Worm (Caenorhabditis elegans) whole organism, midembryonic: ENCODE data around the gene nhr-9.

Experiments used
- T22C8.4 ChIP-seq: fragments of 200-800 bp; sonication (Bioruptor generic); IDR thresholded peaks from 2 replicates; pipeline ENCODE4 v1.3.6; 2022; ENCODE audit warnings: missing genetic modification characterization, missing compliant biosample characterization
- cog-1 ChIP-seq: sonication (generic microtip); optimal IDR thresholded peaks from 2 replicates; lab custom pipeline; 2016; ENCODE audit warnings: missing genetic modification characterization, missing compliant biosample characterization
- flt-1 ChIP-seq: fragments of 200-800 bp; sonication (Bioruptor generic); IDR thresholded peaks from 2 replicates; pipeline ENCODE4 v1.3.6; 2022; ENCODE audit warnings: missing genetic modification characterization, missing compliant biosample characterization
- klf-2 ChIP-seq: fragments of 200-800 bp; sonication (Bioruptor generic); conservative IDR thresholded peaks from 2 replicates; pipeline ENCODE4 v1.3.6; 2022; ENCODE audit warnings: missing genetic modification reagents, missing genetic modification characterization, missing compliant biosample characterization
- med-1 ChIP-seq: sonication (generic microtip); optimal IDR thresholded peaks from 2 replicates; lab custom pipeline; 2017; ENCODE audit warnings: missing genetic modification characterization, mild to moderate bottlenecking, missing compliant biosample characterization, antibody characterized with exemption, missing genetic modification reagents; ENCODE audit not compliant: insufficient read depth
- ref-1 ChIP-seq: fragments of 200-800 bp; sonication (Bioruptor generic); conservative IDR thresholded peaks from 2 replicates; pipeline ENCODE4 v1.3.6; 2022; ENCODE audit warnings: missing genetic modification reagents, missing genetic modification characterization, missing compliant biosample characterization
- ztf-23 ChIP-seq: fragments of 200-800 bp; sonication (Bioruptor generic); IDR thresholded peaks from 2 replicates; pipeline ENCODE4 v1.3.6; 2022; ENCODE audit warnings: missing genetic modification reagents, missing genetic modification characterization, missing compliant biosample characterization
- ztf-29 ChIP-seq: fragments of 200-800 bp; sonication (Bioruptor generic); IDR thresholded peaks from 2 replicates; pipeline ENCODE4 v1.3.6; 2022; ENCODE audit warnings: missing genetic modification reagents, missing genetic modification characterization, missing compliant biosample characterization

ce11 chrIII:7078737-7079136, 16.5 kb upstream of the nhr-9 start, which contains the start of gene ZK418.6:
- TF ChIP-seq klf-2 (GFP tag; lab: Robert Waterston, UW) = no peak
- TF ChIP-seq ztf-23 (GFP tag; lab: Robert Waterston, UW) = no peak
- TF ChIP-seq cog-1 (tag; lab: Kevin White, UChicago) = no peak
- no peak for TF ChIP-seq flt-1 (GFP tag; lab: Robert Waterston, UW)
- TF ChIP-seq ref-1 (GFP tag; lab: Robert Waterston, UW) = no peak
- TF ChIP-seq T22C8.4 (GFP tag; lab: Robert Waterston, UW) = no peak
- no peak for TF ChIP-seq ztf-29 (GFP tag; lab: Robert Waterston, UW)
- no peak for TF ChIP-seq med-1 (GFP tag; lab: Kevin White, UChicago)
